Worm (Caenorhabditis elegans): ENCODE results near the gene C16D9.3.

ce11 chrV:8196993-8197392 is 42.8 kb downstream of the C16D9.3 start:
- TF ChIP-seq nhr-232 (tag; optimal IDR thresholded peaks at IDR 0.05) (no peak), unc-42 (tag; optimal IDR thresholded peaks at IDR 0.05) (no peak), ama-1 (optimal IDR thresholded peaks at IDR 0.05) (no peak), nfya-1 (tag; optimal IDR thresholded peaks at IDR 0.05) (no peak), ceh-48 (tag; optimal IDR thresholded peaks at IDR 0.05) (no peak), tbx-2 (tag; optimal IDR thresholded peaks at IDR 0.05) (no peak), fax-1 (tag; optimal IDR thresholded peaks at IDR 0.05) (no peak), lin-11 (tag; optimal IDR thresholded peaks at IDR 0.05) (no peak), unc-86 (tag; optimal IDR thresholded peaks at IDR 0.05) (no peak), hlh-15 (tag; optimal IDR thresholded peaks at IDR 0.05) (no peak), eyg-1 (tag; optimal IDR thresholded peaks at IDR 0.05) (no peak), ceh-14 (tag; optimal IDR thresholded peaks at IDR 0.05) (no peak), elt-2 (tag; optimal IDR thresholded peaks at IDR 0.05) (no peak), dmd-4 (tag; optimal IDR thresholded peaks at IDR 0.05; ENCODE audit: borderline replicate concordance) (no peak)

Data from whole organism, late embryonic.